Worm (Caenorhabditis elegans) whole organism, L3 larva: ENCODE measurements around the gene hlh-10.

Source experiments
- R02D3.7 ChIP-seq: fragments of 150-350 bp; optimal IDR thresholded peaks from 2 replicates; lab custom pipeline; 2014; ENCODE audit warnings: missing biosample characterization, missing genetic modification characterization
- ZK546.5 ChIP-seq: sonication (generic microtip); optimal IDR thresholded peaks from 2 replicates; lab custom pipeline; 2017; ENCODE audit warnings: missing biosample characterization, missing genetic modification characterization
- aly-2 ChIP-seq: fragments of 150-350 bp; optimal IDR thresholded peaks from 2 replicates; lab custom pipeline; 2014; ENCODE audit warnings: missing biosample characterization, missing genetic modification characterization
- ama-1 ChIP-seq: fragments of 150-350 bp; optimal IDR thresholded peaks from 2 replicates; lab custom pipeline; 2018
- ceh-16 ChIP-seq: sonication (generic microtip); optimal IDR thresholded peaks from 2 replicates; lab custom pipeline; 2017; ENCODE audit warnings: missing biosample characterization, missing genetic modification characterization
- ceh-28 ChIP-seq: fragments of 150-350 bp; optimal IDR thresholded peaks from 2 replicates; lab custom pipeline; 2014; ENCODE audit warnings: missing biosample characterization, missing genetic modification reagents, missing genetic modification characterization
- ceh-82 ChIP-seq: fragments of 150-350 bp; optimal IDR thresholded peaks from 2 replicates; lab custom pipeline; 2014; ENCODE audit warnings: missing biosample characterization, missing genetic modification characterization
- ceh-9 ChIP-seq: sonication (generic microtip); optimal IDR thresholded peaks from 2 replicates; lab custom pipeline; 2018; ENCODE audit warnings: missing biosample characterization, missing genetic modification characterization
- daf-12 ChIP-seq: fragments of 150-350 bp; optimal IDR thresholded peaks from 2 replicates; lab custom pipeline; 2014; ENCODE audit warnings: missing biosample characterization, missing genetic modification reagents, missing genetic modification characterization
- egl-5 ChIP-seq: fragments of 150-350 bp; optimal IDR thresholded peaks from 2 replicates; lab custom pipeline; 2017; ENCODE audit warnings: missing biosample characterization, missing genetic modification reagents, missing genetic modification characterization, inconsistent platforms
- elt-1 ChIP-seq: fragments of 150-350 bp; optimal IDR thresholded peaks from 2 replicates; lab custom pipeline; 2014; ENCODE audit warnings: missing biosample characterization, missing genetic modification characterization
- elt-2 ChIP-seq: sonication (generic microtip); optimal IDR thresholded peaks from 2 replicates; lab custom pipeline; 2016; ENCODE audit warnings: missing genetic modification reagents, mild to moderate bottlenecking, missing genetic modification characterization, missing compliant biosample characterization
- elt-3 ChIP-seq, 3 experiments: fragments of 150-350 bp in 1 of 3; sonication (generic microtip) in 2 of 3; optimal IDR thresholded peaks; 2 replicates in 2 of 3; 4 replicates in 1 of 3; lab custom pipeline; 2014 to 2017; ENCODE audit warnings: missing biosample characterization in 3 of 3, missing genetic modification characterization in 3 of 3
- eor-1 ChIP-seq, 2 experiments: fragments of 150-350 bp; optimal IDR thresholded peaks; 2 replicates each; lab custom pipeline; 2014 to 2018; ENCODE audit warnings: missing biosample characterization in 2 of 2, missing genetic modification characterization in 2 of 2
- fkh-10 ChIP-seq: sonication (generic microtip); optimal IDR thresholded peaks from 2 replicates; lab custom pipeline; 2017; ENCODE audit warnings: missing biosample characterization, missing genetic modification reagents, missing genetic modification characterization
- fkh-2 ChIP-seq: fragments of 150-350 bp; optimal IDR thresholded peaks from 2 replicates; lab custom pipeline; 2014; ENCODE audit warnings: missing biosample characterization, missing genetic modification reagents, missing genetic modification characterization
- hmg-11 ChIP-seq: sonication (generic microtip); optimal IDR thresholded peaks from 2 replicates; lab custom pipeline; 2016; ENCODE audit warnings: missing genetic modification characterization, missing compliant biosample characterization
- lin-15B ChIP-seq: fragments of 150-350 bp; optimal IDR thresholded peaks from 2 replicates; lab custom pipeline; 2014; ENCODE audit warnings: missing biosample characterization, missing genetic modification characterization
- lin-39 ChIP-seq: fragments of 150-350 bp; optimal IDR thresholded peaks from 2 replicates; lab custom pipeline; 2018; ENCODE audit warnings: missing biosample characterization, missing genetic modification reagents, missing genetic modification characterization
- lsy-12 ChIP-seq: sonication (generic microtip); optimal IDR thresholded peaks from 2 replicates; lab custom pipeline; 2016; ENCODE audit warnings: mild to moderate bottlenecking, missing genetic modification characterization, missing compliant biosample characterization
- mml-1 ChIP-seq: fragments of 150-350 bp; sonication (generic microtip); optimal IDR thresholded peaks from 3 replicates; lab custom pipeline; 2014; ENCODE audit warnings: missing biosample characterization, missing genetic modification characterization
- nfya-1 ChIP-seq: sonication (generic microtip); optimal IDR thresholded peaks from 2 replicates; lab custom pipeline; 2017; ENCODE audit warnings: missing genetic modification characterization, mild to moderate bottlenecking, missing compliant biosample characterization, antibody characterized with exemption, moderate library complexity; ENCODE audit not compliant: insufficient read depth
- nhr-23 ChIP-seq: fragments of 150-350 bp; optimal IDR thresholded peaks from 2 replicates; lab custom pipeline; 2014; ENCODE audit warnings: missing biosample characterization, missing genetic modification reagents, missing genetic modification characterization
- nhr-25 ChIP-seq: sonication (generic microtip); optimal IDR thresholded peaks from 2 replicates; lab custom pipeline; 2017; ENCODE audit warnings: missing biosample characterization, missing genetic modification characterization
- nhr-43 ChIP-seq: sonication (generic microtip); optimal IDR thresholded peaks from 2 replicates; lab custom pipeline; 2016; ENCODE audit warnings: mild to moderate bottlenecking, missing genetic modification characterization, missing compliant biosample characterization; ENCODE audit not compliant: poor library complexity, severe bottlenecking
- nhr-67 ChIP-seq: fragments of 150-350 bp; optimal IDR thresholded peaks from 2 replicates; lab custom pipeline; 2014; ENCODE audit warnings: missing biosample characterization, missing genetic modification characterization
- nhr-76 ChIP-seq: fragments of 150-350 bp; sonication (generic microtip); optimal IDR thresholded peaks from 5 replicates; lab custom pipeline; 2014; ENCODE audit warnings: missing biosample characterization, missing genetic modification characterization
- nhr-77 ChIP-seq: fragments of 150-350 bp; optimal IDR thresholded peaks from 2 replicates; lab custom pipeline; 2014; ENCODE audit warnings: missing biosample characterization, missing genetic modification characterization
- pha-4 ChIP-seq: fragments of 150-350 bp; optimal IDR thresholded peaks from 2 replicates; lab custom pipeline; 2014; ENCODE audit warnings: missing biosample characterization, missing genetic modification reagents, missing genetic modification characterization
- pqm-1 ChIP-seq: fragments of 150-350 bp; optimal IDR thresholded peaks from 2 replicates; lab custom pipeline; 2017; ENCODE audit warnings: missing biosample characterization, missing genetic modification characterization, inconsistent platforms
- sea-2 ChIP-seq: fragments of 150-350 bp; sonication (generic microtip); optimal IDR thresholded peaks from 4 replicates; lab custom pipeline; 2014; ENCODE audit warnings: missing biosample characterization, missing genetic modification reagents, missing genetic modification characterization
- skn-1 ChIP-seq: fragments of 150-350 bp; optimal IDR thresholded peaks from 2 replicates; lab custom pipeline; 2014; ENCODE audit warnings: missing biosample characterization, missing genetic modification characterization
- snpc-4 ChIP-seq: fragments of 150-350 bp; optimal IDR thresholded peaks from 2 replicates; lab custom pipeline; 2014; ENCODE audit warnings: missing biosample characterization, missing genetic modification characterization
- tbx-2 ChIP-seq: sonication (generic microtip); optimal IDR thresholded peaks from 2 replicates; lab custom pipeline; 2016; ENCODE audit warnings: mild to moderate bottlenecking, missing genetic modification characterization, missing compliant biosample characterization
- unc-39 ChIP-seq: sonication (generic microtip); optimal IDR thresholded peaks from 4 replicates; lab custom pipeline; 2017; ENCODE audit warnings: missing biosample characterization, missing genetic modification characterization
- unc-62 ChIP-seq: fragments of 150-350 bp; sonication (generic microtip); optimal IDR thresholded peaks from 4 replicates; lab custom pipeline; 2014; ENCODE audit warnings: missing biosample characterization, missing genetic modification reagents, missing genetic modification characterization
- zag-1 ChIP-seq: fragments of 150-350 bp; optimal IDR thresholded peaks from 2 replicates; lab custom pipeline; 2014; ENCODE audit warnings: missing biosample characterization, missing genetic modification characterization
- ztf-11 ChIP-seq: fragments of 150-350 bp; optimal IDR thresholded peaks from 2 replicates; lab custom pipeline; 2014; ENCODE audit warnings: missing biosample characterization, missing genetic modification characterization
- ztf-4 ChIP-seq: fragments of 150-350 bp; optimal IDR thresholded peaks from 2 replicates; lab custom pipeline; 2014; ENCODE audit warnings: missing biosample characterization, missing genetic modification characterization

The hlh-10 gene

ce11 chrV:9249206-9249605 lies 32.8 kb downstream of the hlh-10 start, which contains the start of gene str-94:
str-94 (minus strand) TSS chrV:9249306.
- TF ChIP-seq unc-62 (no peak), hmg-11 (tag; lab: Kevin White, UChicago) (no peak), aly-2 (no peak), lin-39 (tag; lab: Kevin White, UChicago) (no peak)

ce11 chrV:9247416-9247815 lies 34.6 kb downstream of the hlh-10 start:
- peak; percentile 37 for TF ChIP-seq hmg-11 (tag; lab: Kevin White, UChicago)
- no peak for TF ChIP-seq lsy-12 (tag; lab: Kevin White, UChicago)
- no peak for TF ChIP-seq ceh-28 (tag; lab: Kevin White, UChicago)
- peak; percentile 43 for TF ChIP-seq nfya-1
- TF ChIP-seq skn-1 (tag; lab: Kevin White, UChicago), result no peak
- TF ChIP-seq ztf-4 (tag; lab: Kevin White, UChicago), result no peak
- no peak for TF ChIP-seq nhr-25 (tag; lab: Kevin White, UChicago)
- no peak for TF ChIP-seq nhr-43
- no peak for TF ChIP-seq unc-39 (tag; lab: Kevin White, UChicago)
- TF ChIP-seq ceh-82 (tag; lab: Kevin White, UChicago), result no peak
- no peak for TF ChIP-seq nhr-76 (tag; lab: Kevin White, UChicago)
- no peak for TF ChIP-seq ceh-9
- TF ChIP-seq lin-39 (tag; lab: Kevin White, UChicago), result peak; percentile 56
- TF ChIP-seq, all 47 proteins: peak for 3

ce11 chrV:9246260-9246659 lies 35.8 kb downstream of the hlh-10 start, which contains the start of gene aat-2:
aat-2 (minus strand) TSS chrV:9246360.
- TF ChIP-seq ceh-82 (tag; lab: Kevin White, UChicago), result no peak
- TF ChIP-seq tbx-2 (tag; lab: Kevin White, UChicago), result no peak
- no peak for TF ChIP-seq R02D3.7 (tag; lab: Kevin White, UChicago)
- no peak for TF ChIP-seq ama-1 (lab: Kevin White, UChicago)
- TF ChIP-seq ceh-16 (tag; lab: Kevin White, UChicago), result no peak
- no peak for TF ChIP-seq fkh-10
- TF ChIP-seq elt-2 (tag; lab: Kevin White, UChicago), result no peak
- TF ChIP-seq snpc-4, result no peak
- no peak for TF ChIP-seq ztf-4 (tag; lab: Kevin White, UChicago)
- TF ChIP-seq ceh-28 (tag; lab: Kevin White, UChicago), result no peak
- TF ChIP-seq nhr-77 (tag; lab: Kevin White, UChicago), result no peak

ce11 chrV:9243171-9243996 lies 38.6 kb downstream of the hlh-10 start, which contains the start of gene glo-4:
glo-4 (minus strand) TSS chrV:9243221.
- peak; percentile 88 for TF ChIP-seq nhr-23 (tag; lab: Kevin White, UChicago)
- no peak for TF ChIP-seq nhr-67 (tag; lab: Kevin White, UChicago)
- peak; percentile 65 for TF ChIP-seq nhr-25 (tag; lab: Kevin White, UChicago)
- peak; percentile 73 for TF ChIP-seq lin-15B (tag; lab: Kevin White, UChicago)
- TF ChIP-seq zag-1 (tag; lab: Kevin White, UChicago), result no peak
- TF ChIP-seq pqm-1 (tag; lab: Kevin White, UChicago), result peak; percentile 28
- peak; percentile 79 for TF ChIP-seq nfya-1
- no peak for TF ChIP-seq eor-1 (tag; optimal IDR thresholded peaks at IDR 0.05; lab: Kevin White, UChicago)
- peak; percentile 51 for TF ChIP-seq nhr-43
- no peak for TF ChIP-seq nhr-76 (tag; lab: Kevin White, UChicago)
- peak; percentile 11 for TF ChIP-seq R02D3.7 (tag; lab: Kevin White, UChicago)
- peak; percentile 85 for TF ChIP-seq fkh-10
- TF ChIP-seq egl-5 (tag; lab: Kevin White, UChicago), result peak; percentile 76
- peak; percentile 59 for TF ChIP-seq tbx-2 (tag; lab: Kevin White, UChicago)
- TF ChIP-seq hmg-11 (tag; lab: Kevin White, UChicago), result peak; percentile 60
- TF ChIP-seq ztf-11, result no peak
- TF ChIP-seq elt-2 (tag; lab: Kevin White, UChicago), result peak; percentile 78
- peak; percentile 28 for TF ChIP-seq lsy-12 (tag; lab: Kevin White, UChicago)
- TF ChIP-seq aly-2, result no peak
- no peak for TF ChIP-seq mml-1 (tag; lab: Kevin White, UChicago)
- no peak for TF ChIP-seq fkh-2 (tag; lab: Kevin White, UChicago)
- TF ChIP-seq elt-1, result no peak
- peak; percentile 55 for TF ChIP-seq ceh-28 (tag; lab: Kevin White, UChicago)
- peak; percentile 14 for TF ChIP-seq lin-39 (tag; lab: Kevin White, UChicago)
- no peak for TF ChIP-seq ZK546.5 (tag; lab: Kevin White, UChicago)
- TF ChIP-seq ceh-82 (tag; lab: Kevin White, UChicago), result no peak
- TF ChIP-seq unc-62, result no peak
- TF ChIP-seq sea-2 (GFP tag; lab: Kevin White, UChicago), result no peak
- no peak for TF ChIP-seq snpc-4
- no peak for TF ChIP-seq ceh-9
- peak; percentile 70 for TF ChIP-seq pha-4 (tag; lab: Kevin White, UChicago)
- TF ChIP-seq daf-12, result no peak
- no peak for TF ChIP-seq elt-3 (tag; optimal IDR thresholded peaks at IDR 0.05; lab: Kevin White, UChicago)
- TF ChIP-seq ama-1 (lab: Kevin White, UChicago), result no peak
